Fruit fly (Drosophila melanogaster) whole organism, embryonic: ENCODE measurements around the gene CG8135.

ENCODE experiments used
- Abd-B ChIP-seq: fragments of 200-800 bp; sonication (Bioruptor generic); optimal IDR thresholded peaks from 2 replicates; lab custom pipeline; 2018; ENCODE audit warnings: missing biosample characterization, mild to moderate bottlenecking, missing genetic modification characterization, moderate library complexity
- Aef1 ChIP-seq: fragments of 200-800 bp; sonication (Bioruptor generic); IDR thresholded peaks from 3 replicates; pipeline ENCODE4 v1.3.6; 2022; ENCODE audit warnings: missing biosample characterization, missing genetic modification characterization
- CG10462 ChIP-seq: fragments of 200-800 bp; sonication (Bioruptor generic); optimal IDR thresholded peaks from 2 replicates; lab custom pipeline; 2016; ENCODE audit warnings: missing biosample characterization, missing genetic modification characterization
- CG11560 ChIP-seq: fragments of 200-800 bp; sonication (Bioruptor generic); IDR thresholded peaks from 3 replicates; pipeline ENCODE4 v1.3.6; 2022; ENCODE audit warnings: missing biosample characterization, missing genetic modification characterization
- CG12299 ChIP-seq: fragments of 200-800 bp; sonication (Bioruptor generic); optimal IDR thresholded peaks from 2 replicates; lab custom pipeline; 2018; ENCODE audit warnings: missing biosample characterization, mild to moderate bottlenecking, missing genetic modification characterization
- CG13775 ChIP-seq: fragments of 200-800 bp; sonication (Bioruptor generic); optimal IDR thresholded peaks from 3 replicates; lab custom pipeline; 2017; ENCODE audit warnings: missing biosample characterization, mild to moderate bottlenecking, missing genetic modification characterization
- CG14860 ChIP-seq: fragments of 200-800 bp; sonication (Bioruptor generic); IDR thresholded peaks from 3 replicates; pipeline ENCODE4 v1.3.6; 2022; ENCODE audit warnings: missing biosample characterization, missing genetic modification characterization; ENCODE audit not compliant: partially characterized antibody
- CG17385 ChIP-seq: fragments of 200-800 bp; sonication (Bioruptor generic); optimal IDR thresholded peaks from 3 replicates; lab custom pipeline; 2018; ENCODE audit warnings: missing biosample characterization, mild to moderate bottlenecking, missing genetic modification characterization
- CG17568 ChIP-seq: fragments of 200-800 bp; sonication (Bioruptor generic); optimal IDR thresholded peaks from 2 replicates; lab custom pipeline; 2018; ENCODE audit warnings: missing biosample characterization, mild to moderate bottlenecking, missing genetic modification characterization, moderate library complexity
- CG17912 ChIP-seq: fragments of 200-800 bp; sonication (Bioruptor generic); optimal IDR thresholded peaks from 2 replicates; lab custom pipeline; 2018; ENCODE audit warnings: missing biosample characterization, mild to moderate bottlenecking, missing genetic modification characterization
- CG30403 ChIP-seq: fragments of 200-800 bp; sonication (Bioruptor generic); optimal IDR thresholded peaks from 3 replicates; lab custom pipeline; 2016; ENCODE audit warnings: missing biosample characterization, missing genetic modification characterization
- CG33557 ChIP-seq: fragments of 200-800 bp; sonication (Bioruptor generic); optimal IDR thresholded peaks from 2 replicates; lab custom pipeline; 2019; ENCODE audit warnings: missing biosample characterization, mild to moderate bottlenecking, missing genetic modification characterization, moderate library complexity
- CG6791 ChIP-seq: fragments of 200-800 bp; sonication (Bioruptor generic); IDR thresholded peaks from 3 replicates; pipeline ENCODE4 v1.3.6; 2022; ENCODE audit warnings: missing biosample characterization, missing genetic modification characterization; ENCODE audit not compliant: partially characterized antibody
- CG7839 ChIP-seq: fragments of 200-800 bp; sonication (Bioruptor generic); optimal IDR thresholded peaks from 3 replicates; lab custom pipeline; 2018; ENCODE audit warnings: missing biosample characterization, mild to moderate bottlenecking, missing genetic modification characterization, moderate library complexity
- CG7987 ChIP-seq: fragments of 200-800 bp; sonication (Bioruptor generic); optimal IDR thresholded peaks from 2 replicates; lab custom pipeline; 2018; ENCODE audit warnings: missing biosample characterization, mild to moderate bottlenecking, missing genetic modification characterization, moderate library complexity
- CG8281 ChIP-seq: fragments of 200-800 bp; sonication (Bioruptor generic); optimal IDR thresholded peaks from 2 replicates; lab custom pipeline; 2018; ENCODE audit warnings: missing biosample characterization, mild to moderate bottlenecking, missing genetic modification characterization, moderate library complexity
- CG9609 ChIP-seq: fragments of 200-800 bp; sonication (Bioruptor generic); optimal IDR thresholded peaks from 3 replicates; lab custom pipeline; 2016; ENCODE audit warnings: missing biosample characterization, missing genetic modification characterization
- D ChIP-seq, 2 experiments: fragments of 200-800 bp in 1 of 2; fragments of >200 bp in 1 of 2; sonication (Bioruptor generic) in 1 of 2; optimal IDR thresholded peaks; 2 replicates in 1 of 2; 3 replicates in 1 of 2; lab custom pipeline; 2017; ENCODE audit warnings: mild to moderate bottlenecking in 1 of 2, missing biosample characterization in 1 of 2, missing genetic modification characterization in 1 of 2, missing genetic modification reagents in 1 of 2
- Dp ChIP-seq: fragments of 200-800 bp; sonication (Bioruptor generic); optimal IDR thresholded peaks from 2 replicates; lab custom pipeline; 2018; ENCODE audit warnings: missing biosample characterization, mild to moderate bottlenecking, missing genetic modification characterization, moderate library complexity
- E2f2 ChIP-seq: fragments of 200-800 bp; sonication (Bioruptor generic); IDR thresholded peaks from 2 replicates; pipeline ENCODE4 v1.3.6; 2022; ENCODE audit warnings: missing biosample characterization, missing genetic modification characterization
- Elba2 ChIP-seq: fragments of 200-800 bp; sonication (Bioruptor generic); optimal IDR thresholded peaks from 3 replicates; lab custom pipeline; 2016; ENCODE audit warnings: missing biosample characterization, missing genetic modification characterization
- Fer3 ChIP-seq: fragments of 200-800 bp; sonication (Bioruptor generic); optimal IDR thresholded peaks from 2 replicates; lab custom pipeline; 2018; ENCODE audit warnings: missing biosample characterization, mild to moderate bottlenecking, missing genetic modification characterization, moderate library complexity
- Gug ChIP-seq: fragments of 200-800 bp; sonication (Bioruptor generic); IDR thresholded peaks from 4 replicates; pipeline ENCODE4 v1.3.6; 2022; ENCODE audit warnings: missing biosample characterization, missing genetic modification characterization
- HLH54F ChIP-seq: fragments of 200-800 bp; sonication (Bioruptor generic); optimal IDR thresholded peaks from 3 replicates; lab custom pipeline; 2016; ENCODE audit warnings: missing biosample characterization, missing genetic modification characterization
- Meics ChIP-seq: fragments of 200-800 bp; sonication (Bioruptor generic); optimal IDR thresholded peaks from 2 replicates; lab custom pipeline; 2017; ENCODE audit warnings: missing biosample characterization, mild to moderate bottlenecking, missing genetic modification characterization
- Mrtf ChIP-seq: fragments of 200-800 bp; sonication (Bioruptor generic); IDR thresholded peaks from 3 replicates; pipeline ENCODE4 v1.3.6; 2022; ENCODE audit warnings: missing biosample characterization, missing genetic modification characterization
- Myb ChIP-seq: fragments of 200-800 bp; sonication (Bioruptor generic); optimal IDR thresholded peaks from 2 replicates; lab custom pipeline; 2016; ENCODE audit warnings: missing biosample characterization, missing genetic modification characterization
- NFAT ChIP-seq: fragments of 200-800 bp; sonication (Bioruptor generic); IDR thresholded peaks from 2 replicates; pipeline ENCODE4 v1.3.6; 2022; ENCODE audit warnings: missing biosample characterization, missing genetic modification characterization
- Nf-YA ChIP-seq: fragments of 200-800 bp; sonication (Bioruptor generic); IDR thresholded peaks from 2 replicates; pipeline ENCODE4 v1.3.6; 2022; ENCODE audit warnings: missing biosample characterization, missing genetic modification characterization
- Rx ChIP-seq: fragments of 200-800 bp; sonication (Bioruptor generic); IDR thresholded peaks from 2 replicates; pipeline ENCODE4 v1.3.6; 2022; ENCODE audit warnings: missing biosample characterization, missing genetic modification characterization
- Stat92E ChIP-seq, 3 experiments: fragments of >200 bp in 2 of 3; fragments of 200-800 bp in 1 of 3; sonication (Bioruptor generic) in 1 of 3; optimal IDR thresholded peaks; 2 replicates each; lab custom pipeline; 2017 to 2019; ENCODE audit warnings: missing biosample characterization in 3 of 3, missing genetic modification characterization in 3 of 3, mild to moderate bottlenecking in 1 of 3, moderate library complexity in 1 of 3
- ase ChIP-seq: fragments of 200-800 bp; sonication (Bioruptor generic); IDR thresholded peaks from 3 replicates; pipeline ENCODE4 v1.3.6; 2022; ENCODE audit warnings: missing biosample characterization, missing genetic modification characterization
- ato ChIP-seq: fragments of 200-800 bp; sonication (Bioruptor generic); IDR thresholded peaks from 2 replicates; pipeline ENCODE4 v1.3.6; 2022; ENCODE audit warnings: missing biosample characterization, missing genetic modification characterization; ENCODE audit not compliant: partially characterized antibody
- crc ChIP-seq: fragments of 200-800 bp; sonication (Bioruptor generic); optimal IDR thresholded peaks from 2 replicates; lab custom pipeline; 2016; ENCODE audit warnings: missing biosample characterization, missing genetic modification characterization
- dpn ChIP-seq, 2 experiments: fragments of 200-800 bp; sonication (Bioruptor generic); optimal IDR thresholded peaks; 3 replicates each; lab custom pipeline; 2016; ENCODE audit warnings: missing biosample characterization in 2 of 2, missing genetic modification characterization in 2 of 2
- gce ChIP-seq: fragments of 200-800 bp; sonication (Bioruptor generic); IDR thresholded peaks from 3 replicates; pipeline ENCODE4 v1.3.6; 2022; ENCODE audit warnings: missing biosample characterization, missing genetic modification characterization
- gt ChIP-seq: fragments of 200-800 bp; sonication (Bioruptor generic); IDR thresholded peaks from 2 replicates; pipeline ENCODE4 v1.3.6; 2022; ENCODE audit warnings: missing biosample characterization, missing genetic modification characterization
- hth ChIP-seq: fragments of >200 bp; optimal IDR thresholded peaks from 2 replicates; lab custom pipeline; 2017; ENCODE audit warnings: inconsistent platforms
- lbe ChIP-seq: fragments of 200-800 bp; sonication (Bioruptor generic); optimal IDR thresholded peaks from 2 replicates; lab custom pipeline; 2016; ENCODE audit warnings: missing biosample characterization, mild to moderate bottlenecking, missing genetic modification characterization
- lola ChIP-seq, 3 experiments: fragments of >200 bp in 2 of 3; fragments of 200-800 bp in 1 of 3; sonication (Bioruptor generic) in 1 of 3; optimal IDR thresholded peaks; 2 replicates each; lab custom pipeline; 2017 to 2019; ENCODE audit warnings: missing biosample characterization in 3 of 3, missing genetic modification characterization in 3 of 3, mild to moderate bottlenecking in 1 of 3, moderate library complexity in 1 of 3
- otp ChIP-seq: fragments of 200-800 bp; sonication (Bioruptor generic); IDR thresholded peaks from 3 replicates; pipeline ENCODE4, ENCODE4 v1.3.6; 2022; ENCODE audit warnings: missing biosample characterization, missing genetic modification characterization
- pan ChIP-seq, 4 experiments: fragments of >200 bp in 3 of 4; fragments of 200-800 bp in 1 of 4; sonication (Bioruptor generic) in 1 of 4; optimal IDR thresholded peaks in 3 of 4; IDR thresholded peaks in 1 of 4; 2 replicates each; pipeline versions ENCODE4 v1.3.6 to Lab custom; 2017 to 2022; ENCODE audit warnings: missing biosample characterization in 2 of 4, missing genetic modification characterization in 2 of 4, mixed read lengths in 1 of 4
- run ChIP-seq: fragments of 200-800 bp; sonication (Bioruptor generic); optimal IDR thresholded peaks from 3 replicates; lab custom pipeline; 2018; ENCODE audit warnings: missing biosample characterization, mild to moderate bottlenecking, missing genetic modification characterization
- sr ChIP-seq: fragments of 200-800 bp; sonication (Bioruptor generic); IDR thresholded peaks from 3 replicates; pipeline ENCODE4 v1.3.6; 2022; ENCODE audit warnings: missing biosample characterization, missing genetic modification characterization
- tna ChIP-seq: fragments of 200-800 bp; sonication (Bioruptor generic); IDR thresholded peaks from 2 replicates; pipeline ENCODE4 v1.3.6; 2022; ENCODE audit warnings: missing biosample characterization, missing genetic modification characterization; ENCODE audit not compliant: partially characterized antibody
- twi ChIP-seq: fragments of 200-800 bp; optimal IDR thresholded peaks from 2 replicates; lab custom pipeline; 2019; ENCODE audit warnings: missing biosample characterization, mild to moderate bottlenecking, missing genetic modification characterization, moderate library complexity
- wdn ChIP-seq: fragments of 200-800 bp; sonication (Bioruptor generic); IDR thresholded peaks from 2 replicates; pipeline ENCODE4 v1.3.6; 2022; ENCODE audit warnings: missing biosample characterization, missing genetic modification characterization

The CG8135 gene

dm6 chr3R:9419300-9419652 is 15.1 kb downstream of the CG8135 start (continued):
- TF ChIP-seq lbe (GFP tag; lab: Kevin White, UChicago) (peak; percentile 53), CG12299 (tag; lab: Kevin White, UChicago) (no peak), CG17385 (GFP tag; lab: Kevin White, UChicago) (peak; percentile 61), Aef1 (GFP tag; lab: Robert Waterston, UW) (no peak), CG11560 (tag; lab: Robert Waterston, UW) (no peak), run (tag; lab: Kevin White, UChicago) (no peak)
- TF ChIP-seq, all 482 proteins: peak for 64

- TF ChIP-seq Meics (no peak), CG9609 (GFP tag; lab: Kevin White, UChicago) (no peak), CG7839 (tag; lab: Kevin White, UChicago) (peak; percentile 4), dpn (GFP tag; optimal IDR thresholded peaks at IDR 0.05; lab: Kevin White, UChicago) (peak; percentile 6 to 22), twi (no peak), CG33557 (GFP tag; lab: Kevin White, UChicago) (no peak), gt (no peak), lola (GFP tag; optimal IDR thresholded peaks at IDR 0.05; lab: Kevin White, UChicago) (no peak), Mrtf (GFP tag; lab: Robert Waterston, UW) (no peak), E2f2 (GFP tag; lab: Robert Waterston, UW) (no peak), Rx (GFP tag; lab: Robert Waterston, UW) (no peak), sr (GFP tag; lab: Robert Waterston, UW) (peak; percentile 40; the same call in 1 of the 3 replicates), CG30403 (GFP tag; lab: Kevin White, UChicago) (no peak), crc (no peak), Gug (GFP tag; lab: Robert Waterston, UW) (no peak), Nf-YA (GFP tag; lab: Robert Waterston, UW) (no peak), CG7987 (GFP tag; lab: Kevin White, UChicago) (no peak), pan (optimal IDR thresholded peaks at IDR 0.05; lab: Kevin White, UChicago) (no peak), pan (GFP tag; optimal IDR thresholded peaks at IDR 0.05 in 1 of 2, IDR thresholded peaks at IDR 0.05 in 1 of 2) (no peak), CG8281 (no peak), NFAT (GFP tag; lab: Robert Waterston, UW) (no peak), Fer3 (tag; lab: Kevin White, UChicago) (no peak), tna (GFP tag; lab: Robert Waterston, UW) (no peak), CG6791 (GFP tag; lab: Robert Waterston, UW) (no peak), Stat92E (GFP tag; optimal IDR thresholded peaks at IDR 0.05; lab: Kevin White, UChicago) (no peak), gce (no peak), ato (GFP tag; lab: Robert Waterston, UW) (no peak), CG13775 (GFP tag; lab: Kevin White, UChicago) (no peak), Myb (GFP tag; lab: Kevin White, UChicago) (no peak), HLH54F (GFP tag; lab: Kevin White, UChicago) (no peak), Dp (GFP tag; lab: Kevin White, UChicago) (no peak), CG17568 (GFP tag; lab: Kevin White, UChicago) (no peak), otp (GFP tag; lab: Robert Waterston, UW) (no peak), ase (GFP tag; lab: Robert Waterston, UW) (no peak), Elba2 (GFP tag; lab: Kevin White, UChicago) (no peak), CG14860 (GFP tag; lab: Robert Waterston, UW) (no peak), hth (lab: Kevin White, UChicago) (no peak), wdn (GFP tag; lab: Robert Waterston, UW) (no peak), CG10462 (no peak), Abd-B (no peak), D (optimal IDR thresholded peaks at IDR 0.05; lab: Kevin White, UChicago) (no peak), D (GFP tag; optimal IDR thresholded peaks at IDR 0.05; lab: Kevin White, UChicago) (no peak), CG17912 (GFP tag; lab: Kevin White, UChicago) (no peak)
These were observed 16.5 kb downstream of the CG8135 start for dm6 chr3R:9420439-9421234.
